Worm (Caenorhabditis elegans) whole organism, late embryonic: ENCODE data around the gene vps-36.

ENCODE experiments used
- C08G9.2 ChIP-seq: sonication (generic microtip); optimal IDR thresholded peaks from 2 replicates; lab custom pipeline; 2016; ENCODE audit warnings: mild to moderate bottlenecking, missing genetic modification characterization, moderate library complexity, missing compliant biosample characterization
- C38D4.7 ChIP-seq: fragments of 200-800 bp; sonication (Bioruptor generic); optimal IDR thresholded peaks from 2 replicates; lab custom pipeline; 2018; ENCODE audit warnings: mild to moderate bottlenecking, missing genetic modification characterization, moderate library complexity, missing compliant biosample characterization
- K02D7.2 ChIP-seq: sonication (generic microtip); optimal IDR thresholded peaks from 2 replicates; lab custom pipeline; 2017; ENCODE audit warnings: mild to moderate bottlenecking, missing genetic modification characterization, missing compliant biosample characterization
- K09A11.1 ChIP-seq: sonication (generic microtip); optimal IDR thresholded peaks from 2 replicates; lab custom pipeline; 2017; ENCODE audit warnings: antibody characterized with exemption, mild to moderate bottlenecking, missing genetic modification characterization, missing compliant biosample characterization; ENCODE audit not compliant: insufficient read depth
- T23F11.4 ChIP-seq: fragments of 200-800 bp; sonication (Bioruptor generic); optimal IDR thresholded peaks from 2 replicates; lab custom pipeline; 2018; ENCODE audit warnings: mild to moderate bottlenecking, missing genetic modification characterization, missing compliant biosample characterization
- ahr-1 ChIP-seq: sonication (generic microtip); optimal IDR thresholded peaks from 2 replicates; lab custom pipeline; 2016; ENCODE audit warnings: missing genetic modification characterization, missing compliant biosample characterization
- ama-1 ChIP-seq: fragments of 150-350 bp; optimal IDR thresholded peaks from 2 replicates; lab custom pipeline; 2014
- ceh-18 ChIP-seq: sonication (generic microtip); optimal IDR thresholded peaks from 2 replicates; lab custom pipeline; 2016; ENCODE audit warnings: missing genetic modification characterization, missing compliant biosample characterization
- ceh-24 ChIP-seq: sonication (generic microtip); optimal IDR thresholded peaks from 2 replicates; lab custom pipeline; 2016; ENCODE audit warnings: mild to moderate bottlenecking, missing genetic modification characterization, missing compliant biosample characterization
- ceh-34 ChIP-seq: sonication (generic microtip); optimal IDR thresholded peaks from 2 replicates; lab custom pipeline; 2016; ENCODE audit warnings: mild to moderate bottlenecking, missing genetic modification characterization, missing compliant biosample characterization
- ceh-45 ChIP-seq: fragments of 200-800 bp; sonication (Bioruptor generic); IDR thresholded peaks from 2 replicates; pipeline ENCODE4 v1.3.6; 2022; ENCODE audit warnings: missing genetic modification reagents, missing genetic modification characterization, missing compliant biosample characterization
- ceh-6 ChIP-seq: fragments of 200-800 bp; sonication (Bioruptor generic); optimal IDR thresholded peaks from 2 replicates; lab custom pipeline; 2018; ENCODE audit warnings: mild to moderate bottlenecking, missing genetic modification characterization, missing compliant biosample characterization
- ceh-9 ChIP-seq: sonication (generic microtip); optimal IDR thresholded peaks from 2 replicates; lab custom pipeline; 2016; ENCODE audit warnings: mild to moderate bottlenecking, missing genetic modification characterization, inconsistent platforms, missing compliant biosample characterization
- che-1 ChIP-seq: sonication (generic microtip); optimal IDR thresholded peaks from 2 replicates; lab custom pipeline; 2016; ENCODE audit warnings: mild to moderate bottlenecking, missing genetic modification characterization, missing compliant biosample characterization
- dmd-4 ChIP-seq: sonication (generic microtip); optimal IDR thresholded peaks from 2 replicates; lab custom pipeline; 2016; ENCODE audit warnings: borderline replicate concordance, missing genetic modification characterization, missing compliant biosample characterization
- dve-1 ChIP-seq: sonication (generic microtip); optimal IDR thresholded peaks from 2 replicates; lab custom pipeline; 2017; ENCODE audit warnings: antibody characterized with exemption, mild to moderate bottlenecking, missing genetic modification characterization, missing compliant biosample characterization
- ets-4 ChIP-seq: sonication (generic microtip); optimal IDR thresholded peaks from 2 replicates; lab custom pipeline; 2016; ENCODE audit warnings: missing genetic modification characterization, missing compliant biosample characterization
- eyg-1 ChIP-seq: sonication (generic microtip); optimal IDR thresholded peaks from 2 replicates; lab custom pipeline; 2016; ENCODE audit warnings: missing genotype, missing genetic modification characterization, missing compliant biosample characterization
- fkh-6 ChIP-seq: sonication (generic microtip); optimal IDR thresholded peaks from 2 replicates; lab custom pipeline; 2016; ENCODE audit warnings: missing genetic modification characterization, missing compliant biosample characterization
- gmeb-2 ChIP-seq: sonication (generic microtip); optimal IDR thresholded peaks from 2 replicates; lab custom pipeline; 2016; ENCODE audit warnings: missing genetic modification characterization, inconsistent platforms, missing compliant biosample characterization
- hlh-13 ChIP-seq: fragments of 200-800 bp; sonication (Bioruptor generic); optimal IDR thresholded peaks from 2 replicates; lab custom pipeline; 2018; ENCODE audit warnings: mild to moderate bottlenecking, missing genetic modification characterization, missing compliant biosample characterization
- hlh-15 ChIP-seq: sonication (generic microtip); optimal IDR thresholded peaks from 2 replicates; lab custom pipeline; 2016; ENCODE audit warnings: missing genetic modification characterization, missing compliant biosample characterization
- hlh-30 ChIP-seq: sonication (generic microtip); optimal IDR thresholded peaks from 2 replicates; lab custom pipeline; 2017; ENCODE audit warnings: antibody characterized with exemption, missing genetic modification characterization, missing compliant biosample characterization; ENCODE audit not compliant: insufficient read depth
- hlh-8 ChIP-seq: sonication (generic microtip); optimal IDR thresholded peaks from 2 replicates; lab custom pipeline; 2016; ENCODE audit warnings: missing genotype, missing genetic modification characterization, missing compliant biosample characterization
- lim-6 ChIP-seq: sonication (generic microtip); optimal IDR thresholded peaks from 2 replicates; lab custom pipeline; 2016; ENCODE audit warnings: missing genetic modification characterization, missing compliant biosample characterization
- lin-11 ChIP-seq: fragments of 200-800 bp; sonication (Bioruptor generic); optimal IDR thresholded peaks from 2 replicates; lab custom pipeline; 2018; ENCODE audit warnings: mild to moderate bottlenecking, missing genetic modification characterization, missing compliant biosample characterization
- madf-2 ChIP-seq: sonication (generic microtip); optimal IDR thresholded peaks from 2 replicates; lab custom pipeline; 2017; ENCODE audit warnings: missing genetic modification characterization, missing compliant biosample characterization
- mec-3 ChIP-seq: sonication (generic microtip); optimal IDR thresholded peaks from 2 replicates; lab custom pipeline; 2016; ENCODE audit warnings: borderline replicate concordance, missing genetic modification characterization, missing compliant biosample characterization
- nfya-1 ChIP-seq: sonication (generic microtip); optimal IDR thresholded peaks from 2 replicates; lab custom pipeline; 2017; ENCODE audit warnings: missing genetic modification characterization, mild to moderate bottlenecking, missing compliant biosample characterization, antibody characterized with exemption, moderate library complexity
- nhr-232 ChIP-seq: sonication (generic microtip); optimal IDR thresholded peaks from 2 replicates; lab custom pipeline; 2016; ENCODE audit warnings: missing genetic modification characterization, missing compliant biosample characterization
- npax-4 ChIP-seq: sonication (generic microtip); optimal IDR thresholded peaks from 2 replicates; lab custom pipeline; 2016; ENCODE audit warnings: missing genetic modification characterization, missing compliant biosample characterization
- odd-2 ChIP-seq: sonication (generic microtip); optimal IDR thresholded peaks from 2 replicates; lab custom pipeline; 2017; ENCODE audit warnings: antibody characterized with exemption, mild to moderate bottlenecking, missing genetic modification characterization, missing compliant biosample characterization
- pag-3 ChIP-seq: sonication (generic microtip); optimal IDR thresholded peaks from 2 replicates; lab custom pipeline; 2016; ENCODE audit warnings: missing compliant biosample characterization, missing genetic modification characterization, borderline replicate concordance
- pat-9 ChIP-seq: fragments of 200-800 bp; sonication (Bioruptor generic); optimal IDR thresholded peaks from 2 replicates; lab custom pipeline; 2018; ENCODE audit warnings: mild to moderate bottlenecking, missing genetic modification characterization, moderate library complexity, missing compliant biosample characterization
- pax-1 ChIP-seq: fragments of 150-350 bp; optimal IDR thresholded peaks from 2 replicates; lab custom pipeline; 2014; ENCODE audit warnings: missing biosample characterization, missing genetic modification characterization
- pha-2 ChIP-seq: sonication (generic microtip); optimal IDR thresholded peaks from 2 replicates; lab custom pipeline; 2017; ENCODE audit warnings: mild to moderate bottlenecking, missing genetic modification characterization, missing compliant biosample characterization
- pqm-1 ChIP-seq: sonication (generic microtip); optimal IDR thresholded peaks from 2 replicates; lab custom pipeline; 2016; ENCODE audit warnings: missing genetic modification characterization, missing compliant biosample characterization
- pros-1 ChIP-seq: fragments of 150-350 bp; optimal IDR thresholded peaks from 2 replicates; lab custom pipeline; 2014; ENCODE audit warnings: missing biosample characterization, missing genetic modification reagents, missing genetic modification characterization
- ref-2 ChIP-seq: sonication (generic microtip); optimal IDR thresholded peaks from 2 replicates; lab custom pipeline; 2016; ENCODE audit warnings: missing genetic modification characterization, missing compliant biosample characterization
- rnt-1 ChIP-seq: sonication (generic microtip); optimal IDR thresholded peaks from 2 replicates; lab custom pipeline; 2016; ENCODE audit warnings: missing genetic modification characterization, missing compliant biosample characterization
- sdc-2 ChIP-seq: sonication (generic microtip); optimal IDR thresholded peaks from 2 replicates; lab custom pipeline; 2016; ENCODE audit warnings: missing genotype, missing genetic modification characterization, missing compliant biosample characterization
- sox-4 ChIP-seq: sonication (generic microtip); optimal IDR thresholded peaks from 2 replicates; lab custom pipeline; 2017; ENCODE audit warnings: mild to moderate bottlenecking, missing genetic modification characterization, inconsistent platforms, missing compliant biosample characterization
- tbx-2 ChIP-seq: sonication (generic microtip); optimal IDR thresholded peaks from 2 replicates; lab custom pipeline; 2016; ENCODE audit warnings: missing genetic modification characterization, missing compliant biosample characterization
- unc-42 ChIP-seq: sonication (generic microtip); optimal IDR thresholded peaks from 2 replicates; lab custom pipeline; 2016; ENCODE audit warnings: missing genotype, missing genetic modification characterization, missing compliant biosample characterization
- unc-86 ChIP-seq: sonication (generic microtip); optimal IDR thresholded peaks from 2 replicates; lab custom pipeline; 2016; ENCODE audit warnings: missing genetic modification characterization, missing compliant biosample characterization
- zip-5 ChIP-seq: sonication (generic microtip); optimal IDR thresholded peaks from 2 replicates; lab custom pipeline; 2016; ENCODE audit warnings: missing genetic modification characterization, missing compliant biosample characterization
- ztf-16 ChIP-seq: sonication (generic microtip); optimal IDR thresholded peaks from 2 replicates; lab custom pipeline; 2017; ENCODE audit warnings: missing genetic modification characterization, missing compliant biosample characterization

vps-36 gene

ce11 chrV:10954334-10954733, 6.1 kb downstream of the vps-36 start, which contains the start of gene clec-221:
Gene clec-221 (minus strand): TSS chrV:10954434.
- no peak for TF ChIP-seq mec-3 (tag; lab: Kevin White, UChicago)

ce11 chrV:10953471-10954155, 6.9 kb downstream of the vps-36 start:
- TF ChIP-seq sdc-2 (tag; lab: Kevin White, UChicago) (no peak), mec-3 (tag; lab: Kevin White, UChicago) (no peak), sox-4 (tag; lab: Kevin White, UChicago) (no peak), pax-1 (no peak), T23F11.4 (GFP tag; lab: Kevin White, UChicago) (no peak), C38D4.7 (GFP tag; lab: Kevin White, UChicago) (no peak), dve-1 (tag; lab: Kevin White, UChicago) (no peak)

DNA sequence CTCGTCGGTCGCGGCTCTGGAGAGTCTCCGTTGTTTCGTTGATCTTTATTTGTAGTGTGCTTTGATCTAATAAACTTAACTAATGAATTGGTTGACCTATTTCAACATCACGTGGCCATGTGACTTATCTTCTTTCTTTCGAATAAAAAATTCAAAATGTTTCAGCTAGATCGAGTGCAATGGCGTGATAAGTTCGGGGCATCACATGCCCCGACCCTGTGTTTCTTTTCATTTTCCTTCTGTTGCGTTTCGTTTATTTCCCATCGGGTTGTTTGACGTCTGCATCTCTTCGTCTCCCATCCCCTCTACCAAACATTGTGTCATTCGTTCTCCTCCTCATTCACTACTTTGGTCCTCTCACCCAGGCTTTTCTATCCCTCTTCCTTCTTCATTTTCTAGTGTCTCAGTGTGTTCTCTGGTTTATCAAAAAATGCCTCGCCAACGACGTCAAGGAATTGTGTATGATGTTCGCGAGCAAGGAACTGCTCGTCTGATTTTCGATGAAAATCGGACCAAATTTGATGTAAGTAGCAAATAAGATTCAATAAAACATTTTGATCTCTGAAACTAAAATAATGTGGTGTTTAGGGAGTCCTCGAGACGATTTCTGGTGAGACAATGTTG, 8.7 kb downstream of the vps-36 start, which contains the start of gene F17C11.4:
TSS of gene F17C11.4 (plus strand) at position 206 of the 624 bp plus-strand sequence.
- no peak for TF ChIP-seq pax-1
- TF ChIP-seq dve-1 (tag; lab: Kevin White, UChicago), result no peak
- no peak for TF ChIP-seq eyg-1 (tag; lab: Kevin White, UChicago)
- TF ChIP-seq ref-2 (tag; lab: Kevin White, UChicago), result no peak
- TF ChIP-seq zip-5 (tag; lab: Kevin White, UChicago), result no peak
- no peak for TF ChIP-seq T23F11.4 (GFP tag; lab: Kevin White, UChicago)
- TF ChIP-seq ceh-34 (tag; lab: Kevin White, UChicago), result no peak
- no peak for TF ChIP-seq hlh-13 (GFP tag; lab: Kevin White, UChicago)
- TF ChIP-seq ceh-18 (tag; lab: Kevin White, UChicago), result peak; percentile 90
- no peak for TF ChIP-seq odd-2
- peak; percentile 8 for TF ChIP-seq C08G9.2 (tag; lab: Kevin White, UChicago)
- TF ChIP-seq ceh-9 (tag; lab: Kevin White, UChicago), result no peak
- no peak for TF ChIP-seq pros-1 (tag; lab: Kevin White, UChicago)
- TF ChIP-seq nfya-1, result peak; percentile 19
- no peak for TF ChIP-seq ceh-6 (GFP tag; lab: Kevin White, UChicago)
- TF ChIP-seq pag-3, result no peak
- no peak for TF ChIP-seq nhr-232
- no peak for TF ChIP-seq ahr-1 (tag; lab: Kevin White, UChicago)
- TF ChIP-seq pat-9, result no peak
- TF ChIP-seq dmd-4 (tag; lab: Kevin White, UChicago), result no peak
- no peak for TF ChIP-seq ets-4 (tag; lab: Kevin White, UChicago)
- TF ChIP-seq ama-1, result no peak
- TF ChIP-seq ceh-45, result no peak
- no peak for TF ChIP-seq gmeb-2 (tag; lab: Kevin White, UChicago)
- no peak for TF ChIP-seq npax-4 (tag; lab: Kevin White, UChicago)
- no peak for TF ChIP-seq unc-86 (tag; lab: Kevin White, UChicago)
- TF ChIP-seq K02D7.2 (tag; lab: Kevin White, UChicago), result no peak
- TF ChIP-seq K09A11.1 (tag; lab: Kevin White, UChicago), result no peak
- no peak for TF ChIP-seq fkh-6
- TF ChIP-seq hlh-15 (tag; lab: Kevin White, UChicago), result no peak
- no peak for TF ChIP-seq che-1 (tag; lab: Kevin White, UChicago)
- no peak for TF ChIP-seq ztf-16 (tag; lab: Kevin White, UChicago)
- TF ChIP-seq tbx-2, result peak; percentile 42
- TF ChIP-seq hlh-30 (tag; lab: Kevin White, UChicago), result peak; percentile 51
- peak; percentile 9 for TF ChIP-seq rnt-1 (tag; lab: Kevin White, UChicago)
- no peak for TF ChIP-seq ceh-24 (tag; lab: Kevin White, UChicago)
- no peak for TF ChIP-seq hlh-8 (tag; lab: Kevin White, UChicago)
- TF ChIP-seq madf-2 (tag; lab: Kevin White, UChicago), result no peak
- TF ChIP-seq unc-42, result peak; percentile 29
- no peak for TF ChIP-seq pha-2
- TF ChIP-seq lin-11 (tag; lab: Kevin White, UChicago), result no peak
- TF ChIP-seq pqm-1, result no peak
- no peak for TF ChIP-seq lim-6 (tag; lab: Kevin White, UChicago)
